Fruit fly (Drosophila melanogaster) whole organism, wandering third instar larva: ENCODE results near the gene CG42512.
A peak's percentile ranks its signal among the peaks of the same experiment; 100 is the strongest.

Experiments
- Abd-B ChIP-seq: fragments of >200 bp; optimal IDR thresholded peaks from 2 replicates; lab custom pipeline; 2017; ENCODE audit warnings: missing biosample characterization, missing genetic modification characterization
- CG32264 ChIP-seq: fragments of 200-800 bp; sonication (Bioruptor generic); optimal IDR thresholded peaks from 2 replicates; lab custom pipeline; 2016; ENCODE audit warnings: missing biosample characterization, missing genetic modification characterization
- CG9705 ChIP-seq: fragments of 200-800 bp; sonication (Bioruptor generic); optimal IDR thresholded peaks from 2 replicates; lab custom pipeline; 2018; ENCODE audit warnings: missing biosample characterization, mild to moderate bottlenecking, missing genetic modification characterization
- CrebA ChIP-seq: fragments of 200-800 bp; sonication (Bioruptor generic); optimal IDR thresholded peaks from 2 replicates; lab custom pipeline; 2016; ENCODE audit warnings: missing biosample characterization, mild to moderate bottlenecking, missing genetic modification characterization, borderline replicate concordance
- Dfd ChIP-seq: fragments of >200 bp; optimal IDR thresholded peaks from 2 replicates; lab custom pipeline; 2017; ENCODE audit warnings: missing biosample characterization, missing genetic modification characterization
- GATAd ChIP-seq: sonication (Bioruptor generic); optimal IDR thresholded peaks from 2 replicates; lab custom pipeline; 2016; ENCODE audit warnings: missing biosample characterization, missing genetic modification characterization
- HLH106 ChIP-seq: fragments of 200-800 bp; optimal IDR thresholded peaks from 3 replicates; lab custom pipeline; 2019; ENCODE audit warnings: missing biosample characterization, mild to moderate bottlenecking, missing genetic modification characterization, moderate library complexity
- Hnf4 ChIP-seq: fragments of 200-800 bp; sonication (Bioruptor generic); optimal IDR thresholded peaks from 2 replicates; lab custom pipeline; 2016; ENCODE audit warnings: missing biosample characterization, mild to moderate bottlenecking, missing genetic modification characterization
- Hr78 ChIP-seq: fragments of >200 bp; optimal IDR thresholded peaks from 2 replicates; lab custom pipeline; 2017; ENCODE audit warnings: missing biosample characterization, missing genetic modification characterization
- Hr83 ChIP-seq: fragments of 200-300 bp; sonication (Bioruptor generic); optimal IDR thresholded peaks from 2 replicates; lab custom pipeline; 2016; ENCODE audit warnings: missing biosample characterization, mild to moderate bottlenecking, missing genetic modification characterization, moderate library complexity; ENCODE audit not compliant: poor library complexity, severe bottlenecking
- Jra ChIP-seq: sonication (Bioruptor generic); optimal IDR thresholded peaks from 2 replicates; lab custom pipeline; 2016; ENCODE audit warnings: missing biosample characterization, missing genetic modification characterization
- Myc ChIP-seq: fragments of >200 bp; optimal IDR thresholded peaks from 2 replicates; lab custom pipeline; 2017
- N ChIP-seq: fragments of >200 bp; optimal IDR thresholded peaks from 2 replicates; lab custom pipeline; 2018; ENCODE audit warnings: missing biosample characterization, missing external identifiers, missing genetic modification characterization
- OdsH ChIP-seq: fragments of 200-800 bp; sonication (Bioruptor generic); optimal IDR thresholded peaks from 2 replicates; lab custom pipeline; 2016; ENCODE audit warnings: missing biosample characterization, mild to moderate bottlenecking, missing genetic modification characterization
- Rel ChIP-seq, 2 experiments: fragments of 200-800 bp; sonication (Bioruptor generic) in 1 of 2; optimal IDR thresholded peaks; 2 replicates in 1 of 2; 3 replicates in 1 of 2; lab custom pipeline; 2016 to 2019; ENCODE audit warnings: mild to moderate bottlenecking in 2 of 2, missing biosample characterization in 2 of 2, missing genetic modification characterization in 2 of 2, moderate library complexity in 1 of 2
- Sp1 ChIP-seq: fragments of 200-800 bp; sonication (Bioruptor generic); optimal IDR thresholded peaks from 3 replicates; lab custom pipeline; 2019; ENCODE audit warnings: missing biosample characterization, mild to moderate bottlenecking, missing genetic modification characterization, moderate library complexity
- Vsx2 ChIP-seq: fragments of 200-300, 225-300 bp; sonication (Bioruptor generic); optimal IDR thresholded peaks from 2 replicates; lab custom pipeline; 2018; ENCODE audit warnings: missing biosample characterization, missing genetic modification characterization; ENCODE audit not compliant: partially characterized antibody
- br ChIP-seq: fragments of 200-800 bp; sonication (Bioruptor generic); optimal IDR thresholded peaks from 2 replicates; lab custom pipeline; 2016; ENCODE audit warnings: missing biosample characterization, missing genetic modification characterization
- brk ChIP-seq: fragments of 200-800 bp; sonication (Bioruptor generic); optimal IDR thresholded peaks from 2 replicates; lab custom pipeline; 2016; ENCODE audit warnings: missing biosample characterization, mild to moderate bottlenecking, missing genetic modification characterization
- dl ChIP-seq, 2 experiments: fragments of 175-275, 200-275 bp in 1 of 2; fragments of 200-275 bp in 1 of 2; sonication (Bioruptor generic); optimal IDR thresholded peaks; lab custom pipeline; 2018; ENCODE audit warnings: mild to moderate bottlenecking in 2 of 2, missing biosample characterization in 2 of 2, missing genetic modification characterization in 2 of 2, moderate library complexity in 2 of 2; ENCODE audit not compliant: partially characterized antibody in 2 of 2, insufficient read depth in 1 of 2
- dmrt93B ChIP-seq: fragments of 200-800 bp; sonication (Bioruptor generic); optimal IDR thresholded peaks from 2 replicates; lab custom pipeline; 2018; ENCODE audit warnings: missing biosample characterization, mild to moderate bottlenecking, missing genetic modification characterization
- dsf ChIP-seq: sonication (Bioruptor generic); optimal IDR thresholded peaks from 2 replicates; lab custom pipeline; 2016; ENCODE audit warnings: missing biosample characterization, missing genetic modification characterization, borderline replicate concordance
- ey ChIP-seq: fragments of 200-800 bp; sonication (Bioruptor generic); optimal IDR thresholded peaks from 2 replicates; lab custom pipeline; 2016; ENCODE audit warnings: missing biosample characterization, missing genetic modification characterization
- foxo ChIP-seq, 2 experiments: fragments of 200-800 bp; sonication (Bioruptor generic); optimal IDR thresholded peaks; 2 replicates in 1 of 2; 3 replicates in 1 of 2; lab custom pipeline; 2016 to 2017; ENCODE audit warnings: missing biosample characterization in 2 of 2, missing genetic modification characterization in 2 of 2
- fru ChIP-seq: fragments of 200-800 bp; sonication (Bioruptor generic); optimal IDR thresholded peaks from 3 replicates; lab custom pipeline; 2016; ENCODE audit warnings: missing biosample characterization, mild to moderate bottlenecking, missing genetic modification characterization
- h ChIP-seq: fragments of 200-800 bp; sonication (Bioruptor generic); optimal IDR thresholded peaks from 3 replicates; lab custom pipeline; 2016; ENCODE audit warnings: missing biosample characterization, mild to moderate bottlenecking, missing genetic modification characterization
- jim ChIP-seq: fragments of 175-275, 200-325 bp; sonication (Bioruptor generic); optimal IDR thresholded peaks from 2 replicates; lab custom pipeline; 2016; ENCODE audit warnings: missing biosample characterization, mild to moderate bottlenecking, missing genetic modification characterization
- lola ChIP-seq: fragments of >200 bp; optimal IDR thresholded peaks from 2 replicates; lab custom pipeline; 2017; ENCODE audit warnings: missing biosample characterization, missing genetic modification characterization
- pan ChIP-seq: fragments of >200 bp; optimal IDR thresholded peaks from 2 replicates; lab custom pipeline; 2017
- psq ChIP-seq: fragments of 200-800 bp; sonication (Bioruptor generic); optimal IDR thresholded peaks from 3 replicates; lab custom pipeline; 2017; ENCODE audit warnings: missing biosample characterization, mild to moderate bottlenecking, missing genetic modification characterization, moderate library complexity
- rgr ChIP-seq: fragments of 200-800 bp; sonication (Bioruptor generic); optimal IDR thresholded peaks from 3 replicates; lab custom pipeline; 2016; ENCODE audit warnings: missing biosample characterization, mild to moderate bottlenecking, missing genetic modification characterization
- sage ChIP-seq: fragments of 200-800 bp; sonication (Bioruptor generic); optimal IDR thresholded peaks from 2 replicates; lab custom pipeline; 2016; ENCODE audit warnings: missing biosample characterization, mild to moderate bottlenecking, missing genetic modification characterization
- sv ChIP-seq: fragments of 200-800 bp; sonication (Bioruptor generic); optimal IDR thresholded peaks from 3 replicates; lab custom pipeline; 2016; ENCODE audit warnings: missing biosample characterization, missing genetic modification characterization
- tai ChIP-seq: sonication (Bioruptor generic); optimal IDR thresholded peaks from 2 replicates; lab custom pipeline; 2016; ENCODE audit warnings: missing biosample characterization, missing genetic modification characterization
- usp ChIP-seq: fragments of >200 bp; optimal IDR thresholded peaks from 2 replicates; lab custom pipeline; 2017; ENCODE audit warnings: missing biosample characterization, missing genetic modification characterization
- woc ChIP-seq: sonication (Bioruptor generic); optimal IDR thresholded peaks from 2 replicates; lab custom pipeline; 2016; ENCODE audit warnings: missing biosample characterization, mild to moderate bottlenecking, missing genetic modification characterization

CG42512 gene

DNA sequence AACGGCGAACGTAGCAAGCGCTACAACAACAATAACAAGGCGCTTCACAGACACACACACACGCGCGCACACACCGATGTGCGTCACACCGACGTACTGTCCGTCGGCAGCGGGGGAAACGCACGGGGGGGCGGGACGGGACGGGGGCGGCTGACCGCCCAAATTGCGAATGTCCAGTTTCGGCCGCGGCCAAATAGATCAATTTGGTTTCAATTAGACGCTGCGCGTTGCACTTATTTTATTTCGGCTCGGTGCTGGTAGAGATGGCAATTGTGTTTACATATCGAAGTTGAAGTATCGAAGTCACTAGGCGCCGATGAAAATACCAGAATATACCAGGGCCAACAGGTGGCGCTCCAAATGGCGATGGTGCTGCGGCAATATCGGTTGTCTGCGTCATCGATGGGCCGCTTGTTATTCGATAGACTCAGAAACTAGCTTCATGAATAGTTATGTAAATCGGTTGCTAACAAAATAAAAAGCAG, 14.0 kb upstream of the CG42512 start, which contains the start of gene Rok:
Rok (minus strand) TSS at position 309 of the 485 bp plus-strand sequence.
- TF ChIP-seq N (GFP tag; lab: Kevin White, UChicago) (peak; percentile 84), Rel (GFP tag; optimal IDR thresholded peaks at IDR 0.05; lab: Kevin White, UChicago) (no peak), Rel (tag; optimal IDR thresholded peaks at IDR 0.05; lab: Kevin White, UChicago) (peak; percentile 26), Abd-B (GFP tag; lab: Kevin White, UChicago) (peak; percentile 7), Hr78 (GFP tag; lab: Kevin White, UChicago) (no peak), Dfd (GFP tag; lab: Kevin White, UChicago) (peak; percentile 78), rgr (GFP tag; lab: Kevin White, UChicago) (no peak), Vsx2 (GFP tag; lab: Kevin White, UChicago) (no peak), Hr83 (GFP tag; lab: Kevin White, UChicago) (peak; percentile 56), ey (GFP tag; lab: Kevin White, UChicago) (no peak), tai (GFP tag; lab: Kevin White, UChicago) (no peak)

DNA sequence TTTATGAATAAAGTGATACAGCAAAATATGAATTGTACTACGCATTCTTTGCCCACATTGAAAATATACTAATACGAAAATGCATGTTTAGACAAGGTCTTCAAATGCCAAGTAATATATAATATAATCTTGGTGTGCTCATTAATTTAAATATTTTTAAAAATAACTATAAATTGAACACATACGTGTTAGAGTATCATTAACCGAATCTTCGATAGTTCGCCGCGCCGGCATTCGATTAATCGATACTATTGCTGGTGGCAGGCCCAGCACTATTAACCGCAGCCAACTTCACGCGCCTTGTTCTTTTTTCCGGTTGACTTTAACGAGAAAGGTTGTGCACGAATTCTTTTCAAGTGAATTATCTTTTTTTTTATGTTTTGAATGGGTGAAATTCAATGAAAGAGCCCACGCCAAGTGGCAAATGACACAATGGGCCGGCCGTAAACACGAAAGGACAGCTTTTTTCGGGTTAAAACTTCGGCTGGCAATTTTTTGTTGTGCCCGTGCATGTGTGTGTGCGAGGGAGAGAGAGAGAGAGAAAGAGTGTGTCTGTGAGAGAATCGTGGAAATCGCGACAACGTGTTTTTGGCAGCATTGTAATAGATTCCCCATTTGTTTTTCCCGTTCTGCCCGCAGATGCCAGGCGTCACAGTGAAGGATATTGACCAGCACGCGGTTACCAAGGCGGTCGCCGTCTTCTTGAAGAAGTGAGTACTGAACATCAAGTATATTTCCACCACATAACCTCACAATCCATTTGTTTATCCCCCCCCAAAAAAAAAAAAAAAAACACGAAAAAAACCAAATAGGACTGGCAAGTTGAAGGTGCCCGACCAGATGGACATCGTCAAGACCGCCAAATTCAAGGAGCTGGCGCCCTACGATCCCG, 13.3 kb upstream of the CG42512 start, which contains the start of gene RpS19a:
RpS19a (plus strand) TSS at position 301 of the 892 bp plus-strand sequence.
- TF ChIP-seq Jra (GFP tag; lab: Kevin White, UChicago) = peak; percentile 28
- no peak for TF ChIP-seq Hr78 (GFP tag; lab: Kevin White, UChicago)
- peak; percentile 80 for TF ChIP-seq Hr83 (GFP tag; lab: Kevin White, UChicago)
- TF ChIP-seq fru (GFP tag; lab: Kevin White, UChicago) = peak; percentile 52
- TF ChIP-seq br (GFP tag; lab: Kevin White, UChicago) = peak; percentile 76
- peak; percentile 34 for TF ChIP-seq Hnf4 (GFP tag; lab: Kevin White, UChicago)
- peak; percentile 61 for TF ChIP-seq dsf
- TF ChIP-seq CG32264 = no peak
- TF ChIP-seq GATAd = peak; percentile 16
- no peak for TF ChIP-seq pan (lab: Kevin White, UChicago)
- TF ChIP-seq CrebA (GFP tag; lab: Kevin White, UChicago) = no peak
- peak; percentile 45 for TF ChIP-seq sv (GFP tag; lab: Kevin White, UChicago)
- peak; percentile 20 for TF ChIP-seq sage (GFP tag; lab: Kevin White, UChicago)
- peak; percentile 59 for TF ChIP-seq HLH106 (tag; lab: Kevin White, UChicago)
- TF ChIP-seq jim (GFP tag; lab: Kevin White, UChicago) = no peak
- peak; percentile 89 for TF ChIP-seq Sp1 (GFP tag; lab: Kevin White, UChicago)
- TF ChIP-seq Rel (GFP tag; optimal IDR thresholded peaks at IDR 0.05; lab: Kevin White, UChicago) = no peak
- peak; percentile 63 for TF ChIP-seq Rel (tag; optimal IDR thresholded peaks at IDR 0.05; lab: Kevin White, UChicago)
- peak; percentile 80 for TF ChIP-seq dmrt93B
- peak; percentile 88 for TF ChIP-seq CG9705
- peak; percentile 16 for TF ChIP-seq OdsH (GFP tag; lab: Kevin White, UChicago)
- TF ChIP-seq rgr (GFP tag; lab: Kevin White, UChicago) = peak; percentile 80
- no peak for TF ChIP-seq lola (GFP tag; lab: Kevin White, UChicago)
- no peak for TF ChIP-seq Vsx2 (GFP tag; lab: Kevin White, UChicago)
- peak; percentile 58 for TF ChIP-seq h (GFP tag; lab: Kevin White, UChicago)
- no peak for TF ChIP-seq Dfd (GFP tag; lab: Kevin White, UChicago)
- TF ChIP-seq foxo (GFP tag; optimal IDR thresholded peaks at IDR 0.05; lab: Kevin White, UChicago) = peak in 1 of 2 experiments; percentile 61

DNA sequence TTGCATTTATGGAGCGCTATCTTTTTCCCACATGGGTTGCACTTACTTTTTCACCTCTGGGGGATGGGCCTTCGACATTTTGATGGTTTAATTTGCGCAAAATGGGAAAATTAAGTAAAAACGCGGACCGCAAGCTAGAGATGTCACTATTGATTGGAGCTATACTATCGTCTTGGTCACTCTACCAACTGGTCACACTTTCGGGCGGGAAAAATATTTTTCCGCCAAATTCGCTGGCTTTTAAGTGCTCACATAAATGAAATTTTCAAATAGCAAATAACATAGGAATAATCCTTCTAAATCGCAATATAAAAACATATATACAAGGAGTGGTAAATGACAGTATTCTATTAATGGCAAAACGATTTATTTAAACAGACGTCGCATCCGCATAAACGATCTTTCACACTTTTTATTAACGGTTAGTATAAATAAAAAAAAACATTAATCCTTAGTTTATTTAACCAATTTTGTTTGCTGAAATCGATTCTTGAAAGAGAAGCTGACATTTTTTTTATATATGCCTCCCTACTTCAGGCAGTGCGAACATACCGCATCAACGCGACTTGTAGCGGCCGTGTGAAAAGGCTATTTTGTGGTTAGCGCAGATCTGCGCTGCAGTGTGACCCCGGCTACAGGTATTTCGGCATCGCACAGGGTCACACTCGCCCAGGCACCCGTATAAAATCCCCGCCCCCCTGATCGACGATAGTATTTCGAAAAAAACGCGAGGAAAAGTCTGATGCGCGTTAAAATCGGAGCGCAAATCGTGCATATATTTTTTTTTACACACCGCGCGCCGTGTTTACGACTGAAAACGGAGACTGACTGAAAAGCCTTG, 10.7 kb upstream of the CG42512 start, which contains the start of the genes SNRPG and mthl1:
SNRPG (minus strand) TSS at position 160 of the 841 bp plus-strand sequence.
mthl1 (plus strand) TSS at position 709 of the 841 bp plus-strand sequence.
- TF ChIP-seq dsf (peak; percentile 35), Rel (GFP tag; optimal IDR thresholded peaks at IDR 0.05; lab: Kevin White, UChicago) (no peak), Rel (tag; optimal IDR thresholded peaks at IDR 0.05; lab: Kevin White, UChicago) (peak; percentile 73), Myc (lab: Kevin White, UChicago) (peak; percentile 33), jim (GFP tag; lab: Kevin White, UChicago) (no peak), Dfd (GFP tag; lab: Kevin White, UChicago) (no peak), CG32264 (peak; percentile 10), br (GFP tag; lab: Kevin White, UChicago) (peak; percentile 44), OdsH (GFP tag; lab: Kevin White, UChicago) (no peak), fru (GFP tag; lab: Kevin White, UChicago) (peak; percentile 52), tai (GFP tag; lab: Kevin White, UChicago) (peak; percentile 75), pan (lab: Kevin White, UChicago) (no peak), brk (GFP tag; lab: Kevin White, UChicago) (no peak), GATAd (no peak), dl (GFP tag; optimal IDR thresholded peaks at IDR 0.05; lab: Kevin White, UChicago; ENCODE audit: insufficient read depth in 1 of 2, partially characterized antibody in 2 of 2) (no peak), CrebA (GFP tag; lab: Kevin White, UChicago) (no peak), sv (GFP tag; lab: Kevin White, UChicago) (peak; percentile 7), psq (GFP tag; lab: Kevin White, UChicago) (peak; percentile 56), Vsx2 (GFP tag; lab: Kevin White, UChicago) (no peak), Sp1 (GFP tag; lab: Kevin White, UChicago) (peak; percentile 66), usp (no peak), rgr (GFP tag; lab: Kevin White, UChicago) (peak; percentile 65), woc (GFP tag; lab: Kevin White, UChicago) (peak; percentile 80), N (GFP tag; lab: Kevin White, UChicago) (peak; percentile 93), HLH106 (tag; lab: Kevin White, UChicago) (peak; percentile 75), Abd-B (GFP tag; lab: Kevin White, UChicago) (no peak), Jra (GFP tag; lab: Kevin White, UChicago) (peak; percentile 14)
